Worm (Caenorhabditis elegans) whole organism, mixed stage, embryonic: ENCODE data around the gene lad-2.

ENCODE experiments used
- M03D4.4 ChIP-seq: sonication (generic microtip); optimal IDR thresholded peaks from 2 replicates; lab custom pipeline; 2017; ENCODE audit warnings: mild to moderate bottlenecking, missing genetic modification characterization, missing compliant biosample characterization
- bed-3 ChIP-seq: fragments of 200-800 bp; sonication (Bioruptor generic); optimal IDR thresholded peaks from 3 replicates; lab custom pipeline; 2018; ENCODE audit warnings: mild to moderate bottlenecking, missing genetic modification characterization, moderate library complexity, missing compliant biosample characterization
- blmp-1 ChIP-seq: fragments of 150-350 bp; optimal IDR thresholded peaks from 2 replicates; lab custom pipeline; 2014; ENCODE audit warnings: missing biosample characterization, missing genetic modification characterization
- ceh-39 ChIP-seq: fragments of 150-350 bp; optimal IDR thresholded peaks from 2 replicates; lab custom pipeline; 2014; ENCODE audit warnings: missing biosample characterization, missing genetic modification characterization
- ceh-43 ChIP-seq: fragments of 200-800 bp; sonication (Bioruptor generic); optimal IDR thresholded peaks from 2 replicates; lab custom pipeline; 2018; ENCODE audit warnings: mild to moderate bottlenecking, missing genetic modification characterization, moderate library complexity, missing compliant biosample characterization
- ceh-83 ChIP-seq: fragments of 200-800 bp; sonication (Bioruptor generic); optimal IDR thresholded peaks from 2 replicates; lab custom pipeline; 2018; ENCODE audit warnings: mild to moderate bottlenecking, missing genetic modification characterization, missing compliant biosample characterization
- ces-1 ChIP-seq: fragments of 150-350 bp; optimal IDR thresholded peaks from 2 replicates; lab custom pipeline; 2014; ENCODE audit warnings: missing biosample characterization, missing genetic modification reagents, missing genetic modification characterization
- cnd-1 ChIP-seq: fragments of 200-800 bp; sonication (Bioruptor generic); optimal IDR thresholded peaks from 2 replicates; lab custom pipeline; 2018; ENCODE audit warnings: mild to moderate bottlenecking, missing genetic modification characterization, missing compliant biosample characterization
- drap-1 ChIP-seq: fragments of 200-800 bp; sonication (Bioruptor generic); optimal IDR thresholded peaks from 3 replicates; lab custom pipeline; 2018; ENCODE audit warnings: mild to moderate bottlenecking, missing genetic modification characterization, missing compliant biosample characterization
- elt-1 ChIP-seq: sonication (generic microtip); optimal IDR thresholded peaks from 2 replicates; lab custom pipeline; 2017; ENCODE audit warnings: missing genetic modification characterization, mild to moderate bottlenecking, missing compliant biosample characterization, antibody characterized with exemption, moderate library complexity, borderline replicate concordance; ENCODE audit not compliant: insufficient read depth
- elt-3 ChIP-seq: fragments of 150-350 bp; optimal IDR thresholded peaks from 2 replicates; lab custom pipeline; 2014; ENCODE audit warnings: missing biosample characterization, missing genetic modification characterization
- flh-1 ChIP-seq: fragments of 200-800 bp; sonication (Bioruptor generic); optimal IDR thresholded peaks from 2 replicates; lab custom pipeline; 2018; ENCODE audit warnings: mild to moderate bottlenecking, missing genetic modification characterization, moderate library complexity, missing compliant biosample characterization
- ham-2 ChIP-seq: fragments of 200-800 bp; sonication (Bioruptor generic); optimal IDR thresholded peaks from 2 replicates; lab custom pipeline; 2018; ENCODE audit warnings: mild to moderate bottlenecking, missing genetic modification characterization, missing compliant biosample characterization
- hlh-1 ChIP-seq: fragments of 150-350 bp; optimal IDR thresholded peaks from 2 replicates; lab custom pipeline; 2014; ENCODE audit warnings: missing biosample characterization, missing genetic modification reagents, missing genetic modification characterization
- lin-13 ChIP-seq: fragments of 150-350 bp; optimal IDR thresholded peaks from 2 replicates; lab custom pipeline; 2014; ENCODE audit warnings: missing biosample characterization, missing genetic modification characterization
- lin-32 ChIP-seq: fragments of 200-800 bp; sonication (Bioruptor generic); optimal IDR thresholded peaks from 2 replicates; lab custom pipeline; 2018; ENCODE audit warnings: mild to moderate bottlenecking, missing genetic modification characterization, missing compliant biosample characterization
- lsy-2 ChIP-seq: fragments of 150-350 bp; optimal IDR thresholded peaks from 2 replicates; lab custom pipeline; 2014; ENCODE audit warnings: missing biosample characterization, missing genetic modification characterization
- mab-5 ChIP-seq: fragments of 150-350 bp; optimal IDR thresholded peaks from 2 replicates; lab custom pipeline; 2014; ENCODE audit warnings: missing biosample characterization, missing genetic modification characterization
- mep-1 ChIP-seq: fragments of 150-350 bp; optimal IDR thresholded peaks from 2 replicates; lab custom pipeline; 2017; ENCODE audit warnings: missing biosample characterization, missing genetic modification reagents, missing genetic modification characterization, inconsistent platforms
- mls-2 ChIP-seq: sonication (generic microtip); optimal IDR thresholded peaks from 2 replicates; lab custom pipeline; 2016; ENCODE audit warnings: mild to moderate bottlenecking, missing genetic modification characterization, moderate library complexity, missing compliant biosample characterization
- nhr-12 ChIP-seq: fragments of 150-350 bp; optimal IDR thresholded peaks from 2 replicates; lab custom pipeline; 2014; ENCODE audit warnings: missing biosample characterization, missing genetic modification characterization
- nhr-2 ChIP-seq: fragments of 150-350 bp; optimal IDR thresholded peaks from 2 replicates; lab custom pipeline; 2014; ENCODE audit warnings: missing biosample characterization, missing genetic modification characterization
- nhr-237 ChIP-seq: fragments of 150-350 bp; optimal IDR thresholded peaks from 2 replicates; lab custom pipeline; 2014; ENCODE audit warnings: missing biosample characterization, missing genetic modification characterization
- nhr-28 ChIP-seq: fragments of 150-350 bp; optimal IDR thresholded peaks from 2 replicates; lab custom pipeline; 2014; ENCODE audit warnings: missing biosample characterization, missing genetic modification characterization
- nhr-76 ChIP-seq: sonication (generic microtip); optimal IDR thresholded peaks from 2 replicates; lab custom pipeline; 2017; ENCODE audit warnings: missing biosample characterization, missing genetic modification characterization
- pha-4 ChIP-seq: fragments of 150-350 bp; optimal IDR thresholded peaks from 2 replicates; lab custom pipeline; 2018; ENCODE audit warnings: missing biosample characterization, missing genetic modification reagents, missing genetic modification characterization
- sem-2 ChIP-seq: fragments of 200-800 bp; sonication (Bioruptor generic); optimal IDR thresholded peaks from 2 replicates; lab custom pipeline; 2018; ENCODE audit warnings: mild to moderate bottlenecking, missing genetic modification characterization, missing compliant biosample characterization
- snpc-4 ChIP-seq: fragments of 150-350 bp; optimal IDR thresholded peaks from 2 replicates; lab custom pipeline; 2014; ENCODE audit warnings: missing biosample characterization, missing genetic modification characterization
- sptf-1 ChIP-seq: sonication (generic microtip); optimal IDR thresholded peaks from 2 replicates; lab custom pipeline; 2017; ENCODE audit warnings: mild to moderate bottlenecking, missing genetic modification characterization, moderate library complexity, missing compliant biosample characterization
- tbx-8 ChIP-seq: fragments of 200-800 bp; sonication (Bioruptor generic); optimal IDR thresholded peaks from 2 replicates; lab custom pipeline; 2018; ENCODE audit warnings: mild to moderate bottlenecking, missing genetic modification characterization, moderate library complexity, missing compliant biosample characterization
- unc-120 ChIP-seq: sonication (generic microtip); optimal IDR thresholded peaks from 2 replicates; lab custom pipeline; 2017; ENCODE audit warnings: missing genetic modification characterization, missing compliant biosample characterization; ENCODE audit not compliant: poor library complexity, severe bottlenecking
- unc-39 ChIP-seq: fragments of 150-350 bp; optimal IDR thresholded peaks from 2 replicates; lab custom pipeline; 2014; ENCODE audit warnings: missing biosample characterization, missing genetic modification characterization
- unc-62 ChIP-seq: fragments of 150-350 bp; optimal IDR thresholded peaks from 2 replicates; lab custom pipeline; 2014; ENCODE audit warnings: missing biosample characterization, missing genetic modification reagents, missing genetic modification characterization
- zip-8 ChIP-seq: fragments of 150-350 bp; optimal IDR thresholded peaks from 2 replicates; lab custom pipeline; 2014; ENCODE audit warnings: missing biosample characterization, missing genetic modification characterization
- ztf-11 ChIP-seq: fragments of 150-350 bp; optimal IDR thresholded peaks from 2 replicates; lab custom pipeline; 2014; ENCODE audit warnings: missing biosample characterization, missing genetic modification characterization

Gene lad-2

DNA sequence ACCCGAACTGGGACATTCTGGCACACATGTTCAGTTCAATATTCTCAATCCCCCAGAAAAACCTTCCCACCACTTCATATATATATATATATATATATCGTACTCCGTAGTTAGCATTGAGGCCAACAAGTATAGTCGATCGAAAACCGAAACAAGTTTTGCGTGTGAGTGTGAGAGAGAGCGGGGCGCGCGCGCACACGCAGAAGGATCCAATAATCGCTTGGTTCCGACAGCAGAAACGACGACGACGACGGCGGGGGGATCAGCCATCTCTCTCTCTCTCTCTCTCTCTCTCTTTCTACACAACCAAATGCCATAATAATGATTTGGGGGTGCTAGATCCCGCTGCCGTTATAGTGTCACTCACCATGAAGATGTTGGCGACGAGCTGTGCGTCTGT is 16.6 kb upstream of the lad-2 start:
- TF ChIP-seq nhr-12 (tag; lab: Kevin White, UChicago) = no peak
- no peak for TF ChIP-seq nhr-2 (tag; lab: Kevin White, UChicago)
- TF ChIP-seq unc-62 (GFP tag; lab: Kevin White, UChicago) = no peak
- TF ChIP-seq ceh-43 (GFP tag; lab: Kevin White, UChicago) = no peak
- no peak for TF ChIP-seq ham-2 (GFP tag; lab: Kevin White, UChicago)

DNA sequence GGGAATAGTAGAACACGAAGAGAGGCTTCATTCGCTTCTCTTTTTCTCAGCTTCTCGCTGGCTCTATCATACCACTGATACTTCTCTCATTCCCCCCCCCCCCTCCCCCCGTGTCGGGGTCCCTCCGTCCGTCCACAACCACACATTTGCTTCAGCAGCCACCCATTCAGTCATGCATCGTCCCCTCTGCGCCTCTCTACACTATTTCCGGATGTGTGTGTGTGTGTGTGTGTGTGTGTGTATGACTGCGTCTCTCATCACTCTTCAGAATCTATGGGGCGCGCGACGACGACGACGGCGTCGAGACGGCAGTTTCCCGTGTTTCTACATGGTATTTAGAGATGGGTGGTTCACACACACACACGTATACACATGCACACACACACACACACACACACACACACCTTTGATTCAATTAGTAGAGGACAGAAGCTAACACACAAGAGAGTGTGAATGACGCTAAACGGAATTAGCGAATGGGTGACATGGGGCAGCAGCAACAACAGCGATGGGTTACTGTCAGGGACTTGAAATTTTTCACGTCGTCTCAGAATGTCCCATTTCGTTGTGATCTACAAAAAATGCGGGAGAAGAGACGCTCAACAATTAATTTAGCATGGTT is 15.1 kb upstream of the lad-2 start:
- TF ChIP-seq pha-4 (tag; lab: Kevin White, UChicago) = no peak
- TF ChIP-seq unc-62 (GFP tag; lab: Kevin White, UChicago) = no peak
- no peak for TF ChIP-seq ceh-39 (tag; lab: Kevin White, UChicago)
- TF ChIP-seq unc-120 (tag; lab: Kevin White, UChicago) = peak; percentile 80
- no peak for TF ChIP-seq ceh-83 (GFP tag; lab: Kevin White, UChicago)
- TF ChIP-seq ces-1 (GFP tag; lab: Kevin White, UChicago) = peak; percentile 57
- no peak for TF ChIP-seq blmp-1 (tag; lab: Kevin White, UChicago)
- peak; percentile 60 for TF ChIP-seq drap-1 (GFP tag; lab: Kevin White, UChicago)
- no peak for TF ChIP-seq mab-5 (tag; lab: Kevin White, UChicago)
- no peak for TF ChIP-seq sem-2
- TF ChIP-seq mep-1 = no peak
- TF ChIP-seq ztf-11 (tag; lab: Kevin White, UChicago) = peak; percentile 64
- no peak for TF ChIP-seq snpc-4 (tag; lab: Kevin White, UChicago)
- TF ChIP-seq nhr-2 (tag; lab: Kevin White, UChicago) = no peak
- TF ChIP-seq cnd-1 = peak; percentile 57
- TF ChIP-seq bed-3 (GFP tag; lab: Kevin White, UChicago) = no peak
- TF ChIP-seq sptf-1 (tag; lab: Kevin White, UChicago) = peak; percentile 85
- no peak for TF ChIP-seq nhr-28 (tag; lab: Kevin White, UChicago)
- no peak for TF ChIP-seq elt-1 (tag; lab: Kevin White, UChicago)
- peak; percentile 68 for TF ChIP-seq M03D4.4 (tag; lab: Kevin White, UChicago)
- TF ChIP-seq zip-8 = no peak
- no peak for TF ChIP-seq nhr-237 (tag; lab: Kevin White, UChicago)
- TF ChIP-seq lsy-2 (tag; lab: Kevin White, UChicago) = no peak
- TF ChIP-seq nhr-12 (tag; lab: Kevin White, UChicago) = no peak
- no peak for TF ChIP-seq hlh-1 (tag; lab: Kevin White, UChicago)
- TF ChIP-seq ham-2 (GFP tag; lab: Kevin White, UChicago) = peak; percentile 73
- no peak for TF ChIP-seq nhr-76 (tag; lab: Kevin White, UChicago)
- TF ChIP-seq flh-1 (GFP tag; lab: Kevin White, UChicago) = no peak
- TF ChIP-seq ceh-43 (GFP tag; lab: Kevin White, UChicago) = peak; percentile 10
- TF ChIP-seq lin-13 (tag; lab: Kevin White, UChicago) = no peak
- TF ChIP-seq lin-32 (GFP tag; lab: Kevin White, UChicago) = no peak
- no peak for TF ChIP-seq tbx-8 (GFP tag; lab: Kevin White, UChicago)
- peak; percentile 79 for TF ChIP-seq mls-2 (tag; lab: Kevin White, UChicago)
- no peak for TF ChIP-seq elt-3 (tag; lab: Kevin White, UChicago)
- no peak for TF ChIP-seq unc-39
- TF ChIP-seq, all 35 proteins: peak for 10

DNA sequence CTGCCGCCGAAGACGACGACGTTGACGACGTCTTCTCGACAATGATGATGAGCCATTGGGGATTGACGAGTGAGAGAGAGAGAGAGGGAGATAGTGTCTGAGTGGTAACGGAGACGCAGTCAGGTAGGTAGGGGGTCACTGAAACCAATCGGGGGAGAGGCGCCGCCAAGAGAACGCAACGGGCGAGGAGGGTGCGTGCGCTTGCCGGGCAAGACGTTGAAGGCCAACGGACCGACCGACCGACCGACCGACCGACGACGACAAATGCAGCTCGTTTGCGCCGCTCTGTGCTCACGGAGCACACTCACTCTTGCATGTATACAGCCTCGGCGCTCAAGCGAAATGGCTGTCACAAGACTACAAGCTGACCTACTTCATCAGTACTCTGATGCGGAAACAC is 12.2 kb upstream of the lad-2 start:
- peak; percentile 0 for TF ChIP-seq unc-62 (GFP tag; lab: Kevin White, UChicago)
- TF ChIP-seq drap-1 (GFP tag; lab: Kevin White, UChicago) = peak; percentile 30
- TF ChIP-seq mls-2 (tag; lab: Kevin White, UChicago) = peak; percentile 22
- TF ChIP-seq blmp-1 (tag; lab: Kevin White, UChicago) = no peak
- peak; percentile 37 for TF ChIP-seq sptf-1 (tag; lab: Kevin White, UChicago)
- TF ChIP-seq lin-32 (GFP tag; lab: Kevin White, UChicago) = no peak
- peak; percentile 30 for TF ChIP-seq cnd-1
